Worm (Caenorhabditis elegans): Measurements from ENCODE around the gene orai-1.

DNA sequence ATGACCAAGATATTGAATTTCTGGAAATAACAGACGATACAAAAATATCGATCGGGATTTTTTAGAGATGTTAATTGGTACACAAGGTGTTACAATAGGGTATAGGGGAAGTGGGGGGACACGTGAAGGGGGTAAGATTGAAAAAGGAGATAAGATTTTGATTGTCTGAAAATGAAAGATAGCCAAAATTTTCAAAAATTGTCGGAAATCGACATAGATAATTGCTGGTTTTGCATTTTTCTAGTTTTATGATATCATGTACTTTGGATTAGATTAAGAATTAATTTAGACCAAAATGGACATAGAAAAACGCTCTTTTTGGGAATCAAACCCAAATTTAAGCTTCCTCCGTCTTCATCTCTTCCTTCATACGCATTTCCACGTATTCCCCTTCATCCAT is 18.7 kb upstream of the orai-1 start, which contains the start of gene T19C3.5:
- TF ChIP-seq tbx-11 (GFP tag; IDR thresholded peaks at IDR 0.05) (no peak), ama-1 (optimal IDR thresholded peaks at IDR 0.05) (no peak), aly-1 (tag; optimal IDR thresholded peaks at IDR 0.05) (no peak), ets-7 (tag; optimal IDR thresholded peaks at IDR 0.05) (no peak), hnd-1 (tag; optimal IDR thresholded peaks at IDR 0.05) (no peak), tra-4 (tag; optimal IDR thresholded peaks at IDR 0.05) (no peak)

All from whole organism, early embryonic.